Worm (Caenorhabditis elegans) whole organism, young adult: ENCODE data around the gene best-14.

Source experiments
- attf-5 ChIP-seq: fragments of 200-800 bp; sonication (Bioruptor generic); optimal IDR thresholded peaks from 2 replicates; lab custom pipeline; 2018; ENCODE audit warnings: mild to moderate bottlenecking, missing genetic modification characterization, missing compliant biosample characterization
- nfya-1 ChIP-seq: sonication (generic microtip); optimal IDR thresholded peaks from 2 replicates; lab custom pipeline; 2017; ENCODE audit warnings: antibody characterized with exemption, missing compliant biosample characterization, missing genetic modification characterization, borderline replicate concordance; ENCODE audit not compliant: insufficient read depth

DNA sequence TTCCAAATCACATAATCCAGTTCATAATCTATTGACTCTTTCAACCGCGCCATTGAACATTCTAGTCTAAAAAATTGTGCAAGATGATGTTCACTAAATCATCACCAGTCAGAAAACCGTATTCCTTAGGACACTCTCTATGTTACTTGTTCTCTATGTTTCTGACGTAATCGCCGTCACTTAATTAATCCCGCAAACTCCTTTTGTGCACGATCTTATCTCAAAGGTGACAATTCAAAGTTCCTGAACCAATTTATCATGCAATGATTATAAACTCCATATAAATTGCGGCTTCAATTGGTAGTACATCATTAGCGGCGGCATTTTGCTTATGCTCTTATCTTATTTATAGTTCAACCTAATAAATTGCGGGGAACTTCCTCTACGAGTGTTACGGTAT, 5.0 kb downstream of the best-14 start:
- no peak for TF ChIP-seq nfya-1 (tag; lab: Kevin White, UChicago)
- no peak for TF ChIP-seq attf-5
